Fruit fly (Drosophila melanogaster): ENCODE results near the gene Pex12.

The Pex12 gene

dm6 chr2L:825768-826263 lies 10.0 kb downstream of the Pex12 start, which contains the start of the genes CG3862 and dock (continued):
- TF ChIP-seq CG9215 (GFP tag; IDR thresholded peaks at IDR 0.05), result no peak
- TF ChIP-seq Ets65A (GFP tag), result peak; percentile 83
- TF ChIP-seq Xrp1 (GFP tag; IDR thresholded peaks at IDR 0.05), result peak; percentile 45; the same call in 1 of the 2 replicates
- TF ChIP-seq Sin3A (optimal IDR thresholded peaks at IDR 0.05), result peak; percentile 77
- peak; percentile 77 for TF ChIP-seq gro (GFP tag; optimal IDR thresholded peaks at IDR 0.05)
- TF ChIP-seq C15 (GFP tag; IDR thresholded peaks at IDR 0.05), result no peak
- peak; percentile 79 for TF ChIP-seq CG34422 (GFP tag; IDR thresholded peaks at IDR 0.05)
- peak; percentile 97 for TF ChIP-seq ato (GFP tag; IDR thresholded peaks at IDR 0.05; ENCODE audit: partially characterized antibody)
- peak; percentile 52 for TF ChIP-seq vfl (GFP tag; optimal IDR thresholded peaks at IDR 0.05)
- TF ChIP-seq Hsf (GFP tag; optimal IDR thresholded peaks at IDR 0.05), result peak; percentile 51
- TF ChIP-seq CkIIα-i1 (GFP tag; IDR thresholded peaks at IDR 0.05), result no peak
- no peak for TF ChIP-seq CG10366 (GFP tag; IDR thresholded peaks at IDR 0.05)
- TF ChIP-seq Jarid2 (GFP tag; optimal IDR thresholded peaks at IDR 0.05), result peak; percentile 89
- no peak for TF ChIP-seq CG15011 (GFP tag; optimal IDR thresholded peaks at IDR 0.05)
- TF ChIP-seq pzg (GFP tag; optimal IDR thresholded peaks at IDR 0.05), result peak; percentile 98
- TF ChIP-seq nerfin-2 (GFP tag; IDR thresholded peaks at IDR 0.05; ENCODE audit: partially characterized antibody), result peak; percentile 97
- peak; percentile 88 for TF ChIP-seq CG7928 (GFP tag; optimal IDR thresholded peaks at IDR 0.05)
- TF ChIP-seq scrt (GFP tag; optimal IDR thresholded peaks at IDR 0.05), result peak; percentile 20
- no peak for TF ChIP-seq Oaz (GFP tag; IDR thresholded peaks at IDR 0.05)
- peak; percentile 97 for TF ChIP-seq zen2 (GFP tag; IDR thresholded peaks at IDR 0.05; ENCODE audit: partially characterized antibody)
- no peak for TF ChIP-seq B-H1 (GFP tag; IDR thresholded peaks at IDR 0.05)
- no peak for TF ChIP-seq CG15073 (GFP tag; optimal IDR thresholded peaks at IDR 0.05)
- TF ChIP-seq unpg (GFP tag; optimal IDR thresholded peaks at IDR 0.05), result peak; percentile 33
- TF ChIP-seq tna (GFP tag; IDR thresholded peaks at IDR 0.05; ENCODE audit: partially characterized antibody), result peak; percentile 99
- peak; percentile 19 for TF ChIP-seq gsb-n (tag; optimal IDR thresholded peaks at IDR 0.05)
- peak; percentile 34 for TF ChIP-seq CG4282 (GFP tag; optimal IDR thresholded peaks at IDR 0.05)
- TF ChIP-seq CG42726 (GFP tag; IDR thresholded peaks at IDR 0.05; ENCODE audit: partially characterized antibody), result peak; percentile 95
- peak; percentile 4 for TF ChIP-seq CG13775 (GFP tag; optimal IDR thresholded peaks at IDR 0.05)
- TF ChIP-seq sug (tag; optimal IDR thresholded peaks at IDR 0.05), result peak; percentile 56
- TF ChIP-seq Bteb2 (GFP tag; optimal IDR thresholded peaks at IDR 0.05), result peak; percentile 3
- TF ChIP-seq z (GFP tag; IDR thresholded peaks at IDR 0.05), result no peak
- no peak for TF ChIP-seq Camta (GFP tag; optimal IDR thresholded peaks at IDR 0.05)
- TF ChIP-seq gce (GFP tag; IDR thresholded peaks at IDR 0.05), result no peak
- TF ChIP-seq Mes4 (GFP tag; optimal IDR thresholded peaks at IDR 0.05), result peak; percentile 8
- TF ChIP-seq bbx (GFP tag; IDR thresholded peaks at IDR 0.05; ENCODE audit: partially characterized antibody), result peak; percentile 99
- TF ChIP-seq CG11247 (GFP tag; IDR thresholded peaks at IDR 0.05), result peak; percentile 56; the same call in 1 of the 2 replicates
- TF ChIP-seq fd96Cb (tag; optimal IDR thresholded peaks at IDR 0.05), result no peak
- TF ChIP-seq CG6654 (GFP tag; optimal IDR thresholded peaks at IDR 0.05), result no peak
- peak; percentile 66 for TF ChIP-seq CG12299 (tag; optimal IDR thresholded peaks at IDR 0.05)
- TF ChIP-seq CG9797 (GFP tag; optimal IDR thresholded peaks at IDR 0.05), result peak; percentile 58
- TF ChIP-seq tio (GFP tag; optimal IDR thresholded peaks at IDR 0.05), result no peak
- no peak for TF ChIP-seq CG7372 (GFP tag; IDR thresholded peaks at IDR 0.05)
- TF ChIP-seq CG8924 (tag; optimal IDR thresholded peaks at IDR 0.05), result peak; percentile 64
- TF ChIP-seq Hmx (GFP tag; optimal IDR thresholded peaks at IDR 0.05), result no peak
- peak; percentile 7 to 46 for TF ChIP-seq bsh (GFP tag; optimal IDR thresholded peaks at IDR 0.05)
- TF ChIP-seq CG33557 (GFP tag; optimal IDR thresholded peaks at IDR 0.05), result peak; percentile 34
- TF ChIP-seq CG10462 (GFP tag; optimal IDR thresholded peaks at IDR 0.05), result no peak
- peak; percentile 13; the same call in 1 of the 3 replicates for TF ChIP-seq so (GFP tag; IDR thresholded peaks at IDR 0.05)
- peak; percentile 45 for TF ChIP-seq CG18599 (GFP tag; optimal IDR thresholded peaks at IDR 0.05)
- TF ChIP-seq row (GFP tag; IDR thresholded peaks at IDR 0.05), result peak; percentile 45; the same call in 2 of the 3 replicates
- TF ChIP-seq CG15601 (tag; optimal IDR thresholded peaks at IDR 0.05), result peak; percentile 38
